Worm (Caenorhabditis elegans): ENCODE measurements around the gene F10E9.5.
A peak's percentile ranks its signal among the peaks of the same experiment; 100 is the strongest.

The F10E9.5 gene

DNA sequence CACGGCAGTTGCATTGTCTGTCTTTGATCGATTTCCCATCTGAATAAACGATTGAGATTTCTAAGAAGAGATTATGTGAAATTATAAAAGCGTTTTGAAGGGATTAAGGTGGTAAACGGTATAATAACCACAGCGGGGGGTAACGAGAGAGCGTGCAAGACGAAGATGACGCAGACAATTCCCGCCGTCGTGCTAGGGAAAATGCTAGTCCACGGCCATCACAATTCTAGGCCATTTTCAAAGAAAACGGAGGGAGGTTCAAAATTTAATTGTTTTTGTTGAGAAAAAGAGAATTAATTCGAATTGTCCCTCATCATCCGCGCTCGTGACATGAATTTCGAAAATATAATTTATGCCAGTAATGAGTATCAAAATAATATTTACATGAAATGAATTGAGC lies 11.7 kb downstream of the F10E9.5 start, which contains the start of gene F10E9.11 (continued):
- TF ChIP-seq mdl-1 (tag; optimal IDR thresholded peaks at IDR 0.05) = no peak
- peak; percentile 56 for TF ChIP-seq F37D6.2 (tag; optimal IDR thresholded peaks at IDR 0.05)
- TF ChIP-seq snpc-1.2 (GFP tag; IDR thresholded peaks at IDR 0.05) = 0 out of 2 replicates have a peak, but pooled peaks have one; percentile 53
- TF ChIP-seq D1046.2 (GFP tag; IDR thresholded peaks at IDR 0.05) = no peak; the same call in 1 of the 2 replicates
- TF ChIP-seq Y75B8A.6 (GFP tag; IDR thresholded peaks at IDR 0.05) = no peak
- peak in 1 of 2 experiments; percentile 17 for TF ChIP-seq unc-62 (GFP tag; optimal IDR thresholded peaks at IDR 0.05 in 1 of 2)
- no peak for TF ChIP-seq unc-62 (tag; optimal IDR thresholded peaks at IDR 0.05)
- TF ChIP-seq mdt-29 (GFP tag; IDR thresholded peaks at IDR 0.05) = no peak
- TF ChIP-seq fos-1 (tag; optimal IDR thresholded peaks at IDR 0.05) = no peak
- no peak for TF ChIP-seq hlh-11 (tag; optimal IDR thresholded peaks at IDR 0.05)
- no peak for TF ChIP-seq F44E2.7 (GFP tag; IDR thresholded peaks at IDR 0.05)
- no peak for TF ChIP-seq daf-12 (tag; optimal IDR thresholded peaks at IDR 0.05)
- TF ChIP-seq ceh-44 (GFP tag; IDR thresholded peaks at IDR 0.05) = peak; percentile 48; the same call in 1 of the 2 replicates
- TF ChIP-seq unc-130 (GFP tag; optimal IDR thresholded peaks at IDR 0.05) = peak; percentile 96
- TF ChIP-seq Y5F2A.4 (GFP tag; optimal IDR thresholded peaks at IDR 0.05) = no peak
- no peak for TF ChIP-seq lin-39 (tag; optimal IDR thresholded peaks at IDR 0.05)
- TF ChIP-seq ceh-32 (tag; optimal IDR thresholded peaks at IDR 0.05; ENCODE audit: poor library complexity) = no peak
- 0 out of 2 replicates have a peak, but pooled peaks have one; percentile 20 for TF ChIP-seq tra-1 (GFP tag; IDR thresholded peaks at IDR 0.05)
- TF ChIP-seq attf-4 (tag; optimal IDR thresholded peaks at IDR 0.05) = no peak
- peak; percentile 18 for TF ChIP-seq nhr-11 (tag; optimal IDR thresholded peaks at IDR 0.05)
- no peak for TF ChIP-seq F26F4.8 (GFP tag; conservative IDR thresholded peaks at IDR 0.05)
- peak; percentile 68; the same call in 1 of the 2 replicates for TF ChIP-seq dmd-6 (GFP tag; IDR thresholded peaks at IDR 0.05)
- peak; percentile 4 for TF ChIP-seq nhr-28 (tag; optimal IDR thresholded peaks at IDR 0.05)
- TF ChIP-seq set-16 (GFP tag; IDR thresholded peaks at IDR 0.05) = no peak
- peak; percentile 72 for TF ChIP-seq dve-1 (tag; optimal IDR thresholded peaks at IDR 0.05; ENCODE audit: insufficient read depth)
- no peak for TF ChIP-seq ztf-11 (tag; optimal IDR thresholded peaks at IDR 0.05)
- peak; percentile 46 for TF ChIP-seq rbr-2 (tag; optimal IDR thresholded peaks at IDR 0.05)
- peak; percentile 78 for TF ChIP-seq lin-38 (GFP tag; IDR thresholded peaks at IDR 0.05)
- peak; percentile 65 for TF ChIP-seq nhr-6 (tag; optimal IDR thresholded peaks at IDR 0.05)
- no peak for TF ChIP-seq nhr-237 (tag; optimal IDR thresholded peaks at IDR 0.05)
- TF ChIP-seq spr-3 (GFP tag; optimal IDR thresholded peaks at IDR 0.05) = no peak
- TF ChIP-seq lin-29 (GFP tag; IDR thresholded peaks at IDR 0.05) = no peak
- peak; percentile 22 for TF ChIP-seq F49E8.2 (tag; optimal IDR thresholded peaks at IDR 0.05; ENCODE audit: borderline replicate concordance)
- peak; percentile 22 for TF ChIP-seq lin-13 (GFP tag; optimal IDR thresholded peaks at IDR 0.05)
- no peak for TF ChIP-seq F10B5.3 (tag; optimal IDR thresholded peaks at IDR 0.05)
- TF ChIP-seq lim-7 (GFP tag; IDR thresholded peaks at IDR 0.05) = no peak
- TF ChIP-seq ceh-28 (tag; optimal IDR thresholded peaks at IDR 0.05) = no peak
- 0 out of 2 replicates have a peak, but pooled peaks have one; percentile 16 for TF ChIP-seq daf-19 (GFP tag; conservative IDR thresholded peaks at IDR 0.05)
- no peak for TF ChIP-seq zfp-3 (GFP tag; conservative IDR thresholded peaks at IDR 0.05)
- TF ChIP-seq jun-1 (tag; optimal IDR thresholded peaks at IDR 0.05) = no peak
- TF ChIP-seq lir-3 (tag; optimal IDR thresholded peaks at IDR 0.05) = no peak
- TF ChIP-seq mes-2 (tag; optimal IDR thresholded peaks at IDR 0.05; ENCODE audit: poor library complexity, severe bottlenecking) = peak; percentile 98
- TF ChIP-seq zfp-2 (tag; optimal IDR thresholded peaks at IDR 0.05) = no peak
- TF ChIP-seq dpl-1 (GFP tag; optimal IDR thresholded peaks at IDR 0.05) = peak; percentile 96
- TF ChIP-seq lin-15B (tag; optimal IDR thresholded peaks at IDR 0.05) = no peak
- TF ChIP-seq ztf-7 (tag; optimal IDR thresholded peaks at IDR 0.05) = no peak
- TF ChIP-seq duxl-1 (tag; optimal IDR thresholded peaks at IDR 0.05; ENCODE audit: poor library complexity) = peak; percentile 57
- TF ChIP-seq ctbp-1 (GFP tag; IDR thresholded peaks at IDR 0.05) = no peak
- no peak for TF ChIP-seq php-3 (GFP tag; IDR thresholded peaks at IDR 0.05)
- TF ChIP-seq pha-4 (GFP tag; IDR thresholded peaks at IDR 0.05) = no peak
- TF ChIP-seq pha-4 (tag; optimal IDR thresholded peaks at IDR 0.05) = peak; percentile 18
- no peak for TF ChIP-seq Y105C5A.15 (GFP tag; IDR thresholded peaks at IDR 0.05)
